Fruit fly (Drosophila melanogaster) whole organism, embryonic: ENCODE results near the gene CG2865.

Experiments
- ATbp ChIP-seq: fragments of 200-800 bp; sonication (Bioruptor generic); optimal IDR thresholded peaks from 2 replicates; lab custom pipeline; 2017; ENCODE audit warnings: missing biosample characterization, mild to moderate bottlenecking, missing genetic modification characterization, missing genetic modification reagents
- Adf1 ChIP-seq: fragments of 200-800 bp; sonication (Bioruptor generic); IDR thresholded peaks from 2 replicates; pipeline ENCODE4 v1.3.6; 2022; ENCODE audit warnings: missing biosample characterization, missing genetic modification characterization
- CG10147 ChIP-seq: fragments of 200-800 bp; sonication (Bioruptor generic); optimal IDR thresholded peaks from 2 replicates; lab custom pipeline; 2019; ENCODE audit warnings: missing biosample characterization, mild to moderate bottlenecking, missing genetic modification characterization, moderate library complexity
- CG10543 ChIP-seq: fragments of 200-800 bp; sonication (Bioruptor generic); optimal IDR thresholded peaks from 3 replicates; lab custom pipeline; 2017; ENCODE audit warnings: missing biosample characterization, mild to moderate bottlenecking, missing genetic modification characterization, moderate library complexity
- CG11247 ChIP-seq: fragments of 200-800 bp; sonication (Bioruptor generic); IDR thresholded peaks from 2 replicates; pipeline ENCODE4 v1.3.6; 2022; ENCODE audit warnings: missing biosample characterization, missing genetic modification characterization
- CG11723 ChIP-seq: fragments of 200-800 bp; sonication (Bioruptor generic); optimal IDR thresholded peaks from 2 replicates; lab custom pipeline; 2017; ENCODE audit warnings: missing biosample characterization, mild to moderate bottlenecking, missing genetic modification characterization
- CG12219 ChIP-seq: fragments of 200-800 bp; sonication (Bioruptor generic); optimal IDR thresholded peaks from 3 replicates; lab custom pipeline; 2018; ENCODE audit warnings: missing biosample characterization, mild to moderate bottlenecking, missing genetic modification characterization
- CG12942 ChIP-seq: fragments of 200-800 bp; sonication (Bioruptor generic); optimal IDR thresholded peaks from 3 replicates; lab custom pipeline; 2016; ENCODE audit warnings: missing biosample characterization, missing genetic modification characterization
- CG13624 ChIP-seq: fragments of 200-800 bp; sonication (Bioruptor generic); optimal IDR thresholded peaks from 2 replicates; lab custom pipeline; 2016; ENCODE audit warnings: missing biosample characterization, missing genetic modification characterization
- CG14050 ChIP-seq: fragments of 200-800 bp; sonication (Bioruptor generic); IDR thresholded peaks from 3 replicates; pipeline ENCODE4 v1.3.6; 2022; ENCODE audit warnings: missing biosample characterization, missing genetic modification characterization
- CG16813 ChIP-seq: fragments of 200-800 bp; sonication (Bioruptor generic); IDR thresholded peaks from 3 replicates; pipeline ENCODE4 v1.3.6; 2022; ENCODE audit warnings: missing biosample characterization, missing genetic modification characterization; ENCODE audit not compliant: partially characterized antibody
- CG17912 ChIP-seq: fragments of 200-800 bp; sonication (Bioruptor generic); optimal IDR thresholded peaks from 2 replicates; lab custom pipeline; 2018; ENCODE audit warnings: missing biosample characterization, mild to moderate bottlenecking, missing genetic modification characterization
- CG30403 ChIP-seq: fragments of 200-800 bp; sonication (Bioruptor generic); optimal IDR thresholded peaks from 3 replicates; lab custom pipeline; 2016; ENCODE audit warnings: missing biosample characterization, missing genetic modification characterization
- CG32772 ChIP-seq: fragments of 200-800 bp; sonication (Bioruptor generic); IDR thresholded peaks from 2 replicates; pipeline ENCODE4 v1.3.6; 2022; ENCODE audit warnings: missing biosample characterization, missing genetic modification characterization
- CG3407 ChIP-seq: fragments of 200-800 bp; sonication (Bioruptor generic); optimal IDR thresholded peaks from 2 replicates; lab custom pipeline; 2018; ENCODE audit warnings: missing biosample characterization, mild to moderate bottlenecking, missing genetic modification characterization
- CG43689 ChIP-seq: fragments of 200-800 bp; sonication (Bioruptor generic); IDR thresholded peaks from 2 replicates; pipeline ENCODE4 v1.3.6; 2022; ENCODE audit warnings: missing biosample characterization, missing genetic modification characterization
- CG7745 ChIP-seq: fragments of 200-800 bp; sonication (Bioruptor generic); optimal IDR thresholded peaks from 2 replicates; lab custom pipeline; 2018; ENCODE audit warnings: missing biosample characterization, mild to moderate bottlenecking, missing genetic modification characterization, moderate library complexity
- CG8089 ChIP-seq: fragments of 200-800 bp; sonication (Bioruptor generic); optimal IDR thresholded peaks from 3 replicates; lab custom pipeline; 2016; ENCODE audit warnings: missing biosample characterization, missing genetic modification characterization
- CG9817 ChIP-seq: fragments of 200-800 bp; sonication (Bioruptor generic); optimal IDR thresholded peaks from 2 replicates; lab custom pipeline; 2018; ENCODE audit warnings: missing biosample characterization, mild to moderate bottlenecking, missing genetic modification characterization, moderate library complexity
- Dad ChIP-seq: fragments of 200-800 bp; sonication (Bioruptor generic); optimal IDR thresholded peaks from 3 replicates; lab custom pipeline; 2016; ENCODE audit warnings: missing biosample characterization, missing genetic modification characterization
- Deaf1 ChIP-seq: fragments of 200-800 bp; optimal IDR thresholded peaks from 3 replicates; lab custom pipeline; 2019; ENCODE audit warnings: missing biosample characterization, mild to moderate bottlenecking, missing genetic modification characterization, moderate library complexity
- Drgx ChIP-seq: fragments of 200-800 bp; sonication (Bioruptor generic); IDR thresholded peaks from 2 replicates; pipeline ENCODE4 v1.3.6; 2022; ENCODE audit warnings: missing biosample characterization, missing genetic modification characterization
- ERR ChIP-seq: fragments of 200-800 bp; sonication (Bioruptor generic); optimal IDR thresholded peaks from 2 replicates; lab custom pipeline; 2016; ENCODE audit warnings: missing biosample characterization, missing genetic modification characterization
- Hmx ChIP-seq: fragments of 200-800 bp; sonication (Bioruptor generic); optimal IDR thresholded peaks from 2 replicates; lab custom pipeline; 2016; ENCODE audit warnings: missing biosample characterization, missing genetic modification characterization
- Mes4 ChIP-seq: fragments of 200-800 bp; sonication (Bioruptor generic); optimal IDR thresholded peaks from 2 replicates; lab custom pipeline; 2016; ENCODE audit warnings: missing biosample characterization, missing genetic modification characterization
- Poxn ChIP-seq: fragments of 200-800 bp; sonication (Bioruptor generic); IDR thresholded peaks from 2 replicates; pipeline ENCODE4 v1.3.6; 2022; ENCODE audit warnings: missing biosample characterization, missing genetic modification characterization
- Ravus ChIP-seq: fragments of 200-800 bp; sonication (Bioruptor generic); IDR thresholded peaks from 2 replicates; pipeline ENCODE4 v1.3.6; 2022; ENCODE audit warnings: missing biosample characterization, missing genetic modification characterization
- Rx ChIP-seq: fragments of 200-800 bp; sonication (Bioruptor generic); IDR thresholded peaks from 2 replicates; pipeline ENCODE4 v1.3.6; 2022; ENCODE audit warnings: missing biosample characterization, missing genetic modification characterization
- Six4 ChIP-seq: fragments of 200-800 bp; sonication (Bioruptor generic); optimal IDR thresholded peaks from 2 replicates; lab custom pipeline; 2016; ENCODE audit warnings: missing biosample characterization, missing genetic modification characterization
- Stat92E ChIP-seq, 3 experiments: fragments of >200 bp in 2 of 3; fragments of 200-800 bp in 1 of 3; sonication (Bioruptor generic) in 1 of 3; optimal IDR thresholded peaks; 2 replicates each; lab custom pipeline; 2017 to 2019; ENCODE audit warnings: missing biosample characterization in 3 of 3, missing genetic modification characterization in 3 of 3, mild to moderate bottlenecking in 1 of 3, moderate library complexity in 1 of 3
- Vsx1 ChIP-seq: fragments of 200-800 bp; sonication (Bioruptor generic); optimal IDR thresholded peaks from 2 replicates; lab custom pipeline; 2017; ENCODE audit warnings: missing biosample characterization, mild to moderate bottlenecking, missing genetic modification characterization, missing genetic modification reagents
- ash1 ChIP-seq: fragments of 200-800 bp; sonication (Bioruptor generic); optimal IDR thresholded peaks from 2 replicates; lab custom pipeline; 2018; ENCODE audit warnings: missing biosample characterization, mild to moderate bottlenecking, missing genetic modification characterization
- bowl ChIP-seq: fragments of 200-800 bp; sonication (Bioruptor generic); IDR thresholded peaks from 2 replicates; pipeline ENCODE4 v1.3.6; 2022; ENCODE audit warnings: missing biosample characterization, missing genetic modification characterization
- dimm ChIP-seq: fragments of 200-800 bp; sonication (Bioruptor generic); IDR thresholded peaks from 2 replicates; pipeline ENCODE4 v1.3.6; 2022; ENCODE audit warnings: missing biosample characterization, missing genetic modification characterization
- dmrt11E ChIP-seq: fragments of 200-800 bp; sonication (Bioruptor generic); optimal IDR thresholded peaks from 3 replicates; lab custom pipeline; 2018; ENCODE audit warnings: missing biosample characterization, mild to moderate bottlenecking, missing genetic modification characterization, moderate library complexity
- dmrt99B ChIP-seq: fragments of 200-800 bp; sonication (Bioruptor generic); optimal IDR thresholded peaks from 2 replicates; lab custom pipeline; 2018; ENCODE audit warnings: missing biosample characterization, mild to moderate bottlenecking, missing genetic modification characterization, moderate library complexity
- ems ChIP-seq: fragments of 200-800 bp; sonication (Bioruptor generic); optimal IDR thresholded peaks from 3 replicates; lab custom pipeline; 2016; ENCODE audit warnings: missing biosample characterization, missing genetic modification characterization
- ewg ChIP-seq: fragments of 200-800 bp; sonication (Bioruptor generic); optimal IDR thresholded peaks from 3 replicates; lab custom pipeline; 2017; ENCODE audit warnings: mild to moderate bottlenecking, missing biosample characterization, missing genetic modification reagents, missing genetic modification characterization
- fd102C ChIP-seq: fragments of 200-800 bp; sonication (Bioruptor generic); optimal IDR thresholded peaks from 2 replicates; lab custom pipeline; 2018; ENCODE audit warnings: missing biosample characterization, mild to moderate bottlenecking, missing genetic modification characterization, moderate library complexity
- gro ChIP-seq: fragments of 200-800 bp; sonication (Bioruptor generic); optimal IDR thresholded peaks from 2 replicates; lab custom pipeline; 2016; ENCODE audit warnings: missing biosample characterization, missing genetic modification characterization
- hb ChIP-seq: fragments of 200-800 bp; sonication (Bioruptor generic); IDR thresholded peaks from 3 replicates; pipeline ENCODE4 v1.3.6; 2022; ENCODE audit warnings: missing biosample characterization, missing genetic modification characterization; ENCODE audit not compliant: partially characterized antibody
- jigr1 ChIP-seq: fragments of 200-800 bp; sonication (Bioruptor generic); IDR thresholded peaks from 3 replicates; pipeline ENCODE4 v1.3.6; 2022; ENCODE audit warnings: missing biosample characterization, missing genetic modification characterization
- lov ChIP-seq, 2 experiments: fragments of 200-800 bp in 1 of 2; fragments of >200 bp in 1 of 2; sonication (Bioruptor generic) in 1 of 2; IDR thresholded peaks in 1 of 2; optimal IDR thresholded peaks in 1 of 2; 2 replicates in 1 of 2; 3 replicates in 1 of 2; pipeline versions ENCODE4 v1.3.6 to Lab custom; 2017 to 2022; ENCODE audit warnings: missing biosample characterization in 1 of 2, missing genetic modification characterization in 1 of 2
- shn ChIP-seq: fragments of 200-800 bp; sonication (Bioruptor generic); optimal IDR thresholded peaks from 3 replicates; lab custom pipeline; 2016; ENCODE audit warnings: missing biosample characterization, missing genetic modification characterization
- sim ChIP-seq: fragments of 200-800 bp; sonication (Bioruptor generic); IDR thresholded peaks from 2 replicates; pipeline ENCODE4 v1.3.6; 2022; ENCODE audit warnings: missing biosample characterization, missing genetic modification characterization
- tgo ChIP-seq: fragments of 200-800 bp; sonication (Bioruptor generic); IDR thresholded peaks from 3 replicates; pipeline ENCODE4 v1.3.6; 2022; ENCODE audit warnings: missing biosample characterization, missing genetic modification characterization
- tin ChIP-seq: fragments of 200-800 bp; sonication (Bioruptor generic); optimal IDR thresholded peaks from 3 replicates; lab custom pipeline; 2016; ENCODE audit warnings: missing biosample characterization, missing genetic modification characterization
- usp ChIP-seq: fragments of >200 bp; optimal IDR thresholded peaks from 2 replicates; lab custom pipeline; 2017; ENCODE audit warnings: missing biosample characterization, missing genetic modification characterization

The CG2865 gene

dm6 chrX:2303771-2304513, 10.7 kb upstream of the CG2865 start (continued):
- TF ChIP-seq CG13624 (GFP tag; lab: Kevin White, UChicago) (peak; percentile 95), ewg (GFP tag; lab: Kevin White, UChicago) (peak; percentile 81), Rx (GFP tag; lab: Robert Waterston, UW) (peak; percentile 73; the same call in 1 of the 2 replicates), fd102C (GFP tag; lab: Kevin White, UChicago) (peak; percentile 42), Stat92E (GFP tag; optimal IDR thresholded peaks at IDR 0.05; lab: Kevin White, UChicago) (peak in 1 of 3 experiments; percentile 93), ATbp (GFP tag; lab: Kevin White, UChicago) (peak; percentile 83), Vsx1 (GFP tag; lab: Kevin White, UChicago) (peak; percentile 76), Six4 (GFP tag; lab: Kevin White, UChicago) (peak; percentile 84), Mes4 (GFP tag; lab: Kevin White, UChicago) (peak; percentile 92), gro (GFP tag; lab: Kevin White, UChicago) (peak; percentile 94), dmrt99B (tag; lab: Kevin White, UChicago) (peak; percentile 87), CG14050 (peak; percentile 83), ash1 (GFP tag; lab: Kevin White, UChicago) (peak; percentile 22), CG8089 (GFP tag; lab: Kevin White, UChicago) (peak; percentile 86), CG11247 (GFP tag; lab: Robert Waterston, UW) (peak; percentile 55; the same call in 1 of the 2 replicates), CG10147 (GFP tag; lab: Kevin White, UChicago) (peak; percentile 89), CG12942 (GFP tag; lab: Kevin White, UChicago) (peak; percentile 77), CG7745 (tag; lab: Kevin White, UChicago) (no peak), CG32772 (GFP tag; lab: Robert Waterston, UW) (peak; percentile 79), lov (optimal IDR thresholded peaks at IDR 0.05; lab: Kevin White, UChicago) (no peak), lov (GFP tag; IDR thresholded peaks at IDR 0.05; lab: Robert Waterston, UW) (no peak), CG17912 (no peak), usp (no peak), sim (GFP tag; lab: Robert Waterston, UW) (peak; percentile 17; the same call in 1 of the 2 replicates), shn (GFP tag; lab: Kevin White, UChicago) (peak; percentile 96), CG16813 (GFP tag; lab: Robert Waterston, UW) (no peak), bowl (GFP tag; lab: Robert Waterston, UW) (0 out of 2 replicates have a peak, but pooled peaks have one; percentile 50), Drgx (peak; percentile 76; the same call in 1 of the 2 replicates), Poxn (peak; percentile 32; the same call in 1 of the 2 replicates), CG3407 (GFP tag; lab: Kevin White, UChicago) (peak; percentile 77), tin (GFP tag; lab: Kevin White, UChicago) (peak; percentile 84), CG12219 (GFP tag; lab: Kevin White, UChicago) (peak; percentile 89), Deaf1 (tag; lab: Kevin White, UChicago) (peak; percentile 66), CG10543 (peak; percentile 91), Hmx (GFP tag; lab: Kevin White, UChicago) (peak; percentile 3), CG43689 (no peak), CG9817 (peak; percentile 81), ems (GFP tag; lab: Kevin White, UChicago) (peak; percentile 91), hb (GFP tag; lab: Robert Waterston, UW) (no peak), Ravus (peak; percentile 49), dmrt11E (tag; lab: Kevin White, UChicago) (peak; percentile 89), ERR (GFP tag; lab: Kevin White, UChicago) (peak; percentile 84), dimm (GFP tag; lab: Robert Waterston, UW) (peak; percentile 40; the same call in 1 of the 2 replicates), Dad (peak; percentile 94), jigr1 (GFP tag; lab: Robert Waterston, UW) (peak; percentile 25; the same call in 1 of the 3 replicates), Adf1 (GFP tag; lab: Robert Waterston, UW) (peak; percentile 80), tgo (GFP tag; lab: Robert Waterston, UW) (peak; percentile 78), CG30403 (GFP tag; lab: Kevin White, UChicago) (peak; percentile 90), CG11723 (GFP tag; lab: Kevin White, UChicago) (peak; percentile 85)
